Worm (Caenorhabditis elegans): ENCODE results near the gene Y46G5A.14.

DNA sequence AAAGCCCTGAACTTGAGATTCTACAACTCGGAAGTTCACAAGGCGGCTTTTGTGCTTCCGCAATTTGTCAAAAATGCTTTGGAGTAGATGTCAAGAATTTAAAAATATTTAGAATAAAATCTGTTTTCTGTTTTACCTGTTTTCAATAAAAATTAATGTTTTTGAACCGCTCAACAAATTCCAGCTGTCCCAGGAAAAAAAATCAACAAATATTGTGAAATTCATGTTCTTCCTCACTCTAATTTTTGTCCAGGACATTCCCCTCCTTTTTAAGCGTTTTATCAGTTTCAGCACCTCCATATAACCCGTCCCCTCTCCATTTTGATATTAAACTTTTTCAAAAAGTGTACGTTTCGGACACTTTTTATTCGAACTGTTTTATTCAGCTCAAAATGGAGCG lies 36.2 kb downstream of the Y46G5A.14 start, which contains the start of gene Y46G5A.20:
- TF ChIP-seq ets-4 (GFP tag; optimal IDR thresholded peaks at IDR 0.05) (no peak), unc-62 (GFP tag; optimal IDR thresholded peaks at IDR 0.05) (no peak), somi-1 (GFP tag; optimal IDR thresholded peaks at IDR 0.05) (no peak), sdz-38 (tag; optimal IDR thresholded peaks at IDR 0.05) (no peak), ama-1 (optimal IDR thresholded peaks at IDR 0.05) (no peak), ama-1 (GFP tag; optimal IDR thresholded peaks at IDR 0.05) (no peak), F10E7.11 (tag; optimal IDR thresholded peaks at IDR 0.05) (no peak), ztf-28 (GFP tag; IDR thresholded peaks at IDR 0.05) (no peak), egl-18 (GFP tag; IDR thresholded peaks at IDR 0.05) (no peak), F55B11.4 (tag; optimal IDR thresholded peaks at IDR 0.05; ENCODE audit: borderline replicate concordance, insufficient read depth) (no peak), zfh-2 (GFP tag; conservative IDR thresholded peaks at IDR 0.05) (no peak), Y53G8AR.9 (GFP tag; conservative IDR thresholded peaks at IDR 0.05) (no peak), snpc-4 (GFP tag; optimal IDR thresholded peaks at IDR 0.05) (no peak), snpc-4 (tag; optimal IDR thresholded peaks at IDR 0.05) (no peak), nhr-179 (tag; optimal IDR thresholded peaks at IDR 0.05) (no peak), ztf-3 (GFP tag; optimal IDR thresholded peaks at IDR 0.05) (no peak)
